Worm (Caenorhabditis elegans): ENCODE measurements around the gene K09F6.10.
"Not testable (repeated sequence)": the region's sequence is repeated elsewhere in the genome, so short reads cannot be mapped to it uniquely, and the experiment has no call there.

K09F6.10 gene

DNA sequence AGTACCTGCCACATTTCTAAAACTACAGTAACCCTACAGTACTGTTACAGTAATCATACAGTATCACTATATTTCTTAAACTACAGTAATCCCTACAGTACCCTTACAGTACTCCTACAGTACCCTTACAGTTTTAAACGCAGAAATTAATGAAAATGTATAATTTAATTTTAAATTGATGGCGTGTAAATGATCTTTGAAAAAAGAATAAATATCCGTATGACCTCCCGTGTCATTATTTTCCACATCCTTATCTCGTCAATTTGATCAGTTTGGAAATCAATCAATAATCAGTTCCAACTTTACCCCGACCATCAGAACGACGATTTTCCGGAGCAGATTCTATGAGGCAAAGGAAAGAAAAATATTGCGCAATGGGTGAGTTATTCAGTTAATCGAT, 33.8 kb downstream of the K09F6.10 start, which contains the start of gene K09F6.3:
Gene K09F6.3, plus strand, starts transcription at position 301 of the 400 bp plus-strand sequence.
- not testable (repeated sequence) for TF ChIP-seq nhr-77, ceh-16, elt-3 (tag; optimal IDR thresholded peaks at IDR 0.05)

DNA sequence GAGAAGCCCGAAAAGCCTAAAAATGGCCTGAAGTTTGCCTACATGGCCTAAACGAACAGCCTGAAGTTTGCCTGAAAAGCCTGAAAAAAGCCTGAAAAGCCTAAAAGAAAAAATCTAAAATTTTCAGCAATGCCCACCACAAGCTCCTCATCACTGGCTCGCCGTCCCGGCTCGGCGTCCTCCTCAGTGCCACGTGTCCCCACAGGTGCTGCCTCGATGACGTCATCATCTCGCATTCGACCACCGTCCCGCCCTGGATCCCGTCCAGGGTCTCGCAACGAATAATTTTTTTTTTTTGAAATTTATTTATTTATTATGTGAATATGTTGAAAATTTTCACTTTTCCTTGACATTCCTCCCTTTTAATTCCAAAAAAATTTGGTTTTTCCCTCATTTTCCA, 35.0 kb downstream of the K09F6.10 start:
- TF ChIP-seq skn-1 (tag; optimal IDR thresholded peaks at IDR 0.05) (no peak), nhr-129 (tag; optimal IDR thresholded peaks at IDR 0.05) (no peak), nhr-21 (tag; optimal IDR thresholded peaks at IDR 0.05) (no peak), mdl-1 (tag; optimal IDR thresholded peaks at IDR 0.05) (no peak), ZK546.5 (tag; optimal IDR thresholded peaks at IDR 0.05) (no peak), sma-9 (GFP tag; optimal IDR thresholded peaks at IDR 0.05) (no peak), sma-9 (tag; optimal IDR thresholded peaks at IDR 0.05) (no peak), unc-55 (GFP tag; optimal IDR thresholded peaks at IDR 0.05) (no peak), nhr-77 (tag; optimal IDR thresholded peaks at IDR 0.05) (no peak)

DNA sequence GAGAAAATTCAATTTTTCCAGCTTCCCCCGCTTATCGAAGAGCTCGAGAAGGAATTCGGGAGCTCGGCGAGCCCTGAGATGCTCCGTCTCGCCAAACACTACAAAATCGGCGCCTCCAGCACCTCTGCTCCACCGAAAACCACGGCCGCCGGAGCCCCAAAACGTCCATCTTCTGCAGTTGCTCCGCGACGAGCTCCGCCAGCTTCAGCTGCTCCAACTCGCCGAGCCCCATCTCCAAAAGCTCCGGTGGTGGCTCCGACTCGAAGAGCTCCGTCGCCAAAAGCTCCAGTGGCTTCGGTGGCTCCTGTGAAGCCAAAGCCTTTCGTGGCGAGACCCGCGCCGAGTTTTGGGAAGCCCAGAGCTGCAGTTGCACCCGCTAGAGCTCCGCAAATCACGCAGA, 37.1 kb downstream of the K09F6.10 start:
- TF ChIP-seq nhr-237 (tag; optimal IDR thresholded peaks at IDR 0.05), result no peak
- no peak for TF ChIP-seq nhr-10 (tag; optimal IDR thresholded peaks at IDR 0.05)
- TF ChIP-seq mdl-1 (tag; optimal IDR thresholded peaks at IDR 0.05), result no peak
- no peak for TF ChIP-seq unc-39 (tag; optimal IDR thresholded peaks at IDR 0.05)
- TF ChIP-seq crh-2 (tag; optimal IDR thresholded peaks at IDR 0.05), result no peak
- TF ChIP-seq lin-39 (tag; optimal IDR thresholded peaks at IDR 0.05), result no peak
- no peak for TF ChIP-seq snpc-4 (tag; optimal IDR thresholded peaks at IDR 0.05)
- TF ChIP-seq Y55F3AM.14 (GFP tag; optimal IDR thresholded peaks at IDR 0.05), result no peak
- no peak for TF ChIP-seq nhr-21 (tag; optimal IDR thresholded peaks at IDR 0.05)
- no peak for TF ChIP-seq mab-5 (tag; optimal IDR thresholded peaks at IDR 0.05)
- TF ChIP-seq sem-4 (tag; optimal IDR thresholded peaks at IDR 0.05), result no peak
- TF ChIP-seq sma-9 (GFP tag; optimal IDR thresholded peaks at IDR 0.05), result no peak
- no peak for TF ChIP-seq sma-9 (tag; optimal IDR thresholded peaks at IDR 0.05)
- no peak for TF ChIP-seq elt-3 (tag; optimal IDR thresholded peaks at IDR 0.05)
- TF ChIP-seq nhr-25 (tag; optimal IDR thresholded peaks at IDR 0.05), result no peak

DNA sequence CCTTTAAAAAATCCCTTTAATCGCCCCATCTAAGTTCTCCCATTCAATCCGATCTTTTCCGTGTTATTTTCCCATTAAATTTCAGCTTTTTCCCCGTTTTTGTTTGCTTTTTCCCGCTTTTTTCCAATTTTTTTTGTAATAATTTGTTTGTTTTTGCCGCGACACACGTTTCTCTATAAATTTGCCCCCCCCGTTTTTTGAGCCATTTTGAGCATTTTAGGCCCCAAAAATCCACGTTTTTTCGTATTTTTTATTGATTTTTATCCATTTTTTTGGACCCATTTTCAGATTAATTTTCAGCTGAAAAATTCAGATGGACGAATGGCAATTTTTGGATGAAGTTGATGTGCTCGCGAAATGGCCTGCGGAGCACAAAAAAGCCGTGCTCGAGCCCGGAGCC, 45.3 kb downstream of the K09F6.10 start, which contains the start of gene F54A3.2:
Gene F54A3.2, plus strand, starts transcription at position 301 of the 400 bp plus-strand sequence.
- no peak for TF ChIP-seq snpc-4 (tag; optimal IDR thresholded peaks at IDR 0.05)
- no peak for TF ChIP-seq elt-3 (tag; optimal IDR thresholded peaks at IDR 0.05)
- TF ChIP-seq fos-1 (tag; optimal IDR thresholded peaks at IDR 0.05), result no peak
- TF ChIP-seq aly-2 (tag; optimal IDR thresholded peaks at IDR 0.05), result no peak
- TF ChIP-seq nhr-129 (tag; optimal IDR thresholded peaks at IDR 0.05), result no peak
- no peak for TF ChIP-seq ama-1 (optimal IDR thresholded peaks at IDR 0.05)
- TF ChIP-seq nhr-23 (tag; optimal IDR thresholded peaks at IDR 0.05), result no peak
- no peak for TF ChIP-seq lsy-2 (tag; optimal IDR thresholded peaks at IDR 0.05)
- TF ChIP-seq sma-9 (GFP tag; optimal IDR thresholded peaks at IDR 0.05), result no peak
- TF ChIP-seq sma-9 (tag; optimal IDR thresholded peaks at IDR 0.05), result no peak
- TF ChIP-seq lin-11 (tag; optimal IDR thresholded peaks at IDR 0.05), result no peak
- no peak for TF ChIP-seq Y55F3AM.14 (GFP tag; optimal IDR thresholded peaks at IDR 0.05)
- no peak for TF ChIP-seq zag-1 (tag; optimal IDR thresholded peaks at IDR 0.05)
- no peak for TF ChIP-seq elt-1 (tag; optimal IDR thresholded peaks at IDR 0.05)
- TF ChIP-seq R02D3.7 (tag; optimal IDR thresholded peaks at IDR 0.05), result no peak
- no peak for TF ChIP-seq skn-1 (tag; optimal IDR thresholded peaks at IDR 0.05)
- no peak for TF ChIP-seq F13H6.1 (tag; optimal IDR thresholded peaks at IDR 0.05)

Data from whole organism, L2 larva.